Worm (Caenorhabditis elegans) whole organism, L3 larva: ENCODE data around the gene srt-27.

ENCODE experiments used
- ZK546.5 ChIP-seq: sonication (generic microtip); optimal IDR thresholded peaks from 2 replicates; lab custom pipeline; 2017; ENCODE audit warnings: missing biosample characterization, missing genetic modification characterization
- aly-2 ChIP-seq: fragments of 150-350 bp; optimal IDR thresholded peaks from 2 replicates; lab custom pipeline; 2014; ENCODE audit warnings: missing biosample characterization, missing genetic modification characterization
- ama-1 ChIP-seq: fragments of 150-350 bp; optimal IDR thresholded peaks from 2 replicates; lab custom pipeline; 2018
- ceh-16 ChIP-seq: sonication (generic microtip); optimal IDR thresholded peaks from 2 replicates; lab custom pipeline; 2017; ENCODE audit warnings: missing biosample characterization, missing genetic modification characterization
- ceh-28 ChIP-seq: fragments of 150-350 bp; optimal IDR thresholded peaks from 2 replicates; lab custom pipeline; 2014; ENCODE audit warnings: missing biosample characterization, missing genetic modification reagents, missing genetic modification characterization
- ceh-82 ChIP-seq: fragments of 150-350 bp; optimal IDR thresholded peaks from 2 replicates; lab custom pipeline; 2014; ENCODE audit warnings: missing biosample characterization, missing genetic modification characterization
- ceh-9 ChIP-seq: sonication (generic microtip); optimal IDR thresholded peaks from 2 replicates; lab custom pipeline; 2018; ENCODE audit warnings: missing biosample characterization, missing genetic modification characterization
- egl-27 ChIP-seq: sonication (generic microtip); optimal IDR thresholded peaks from 4 replicates; lab custom pipeline; 2017; ENCODE audit warnings: missing biosample characterization, missing genetic modification reagents, missing genetic modification characterization
- egl-5 ChIP-seq: fragments of 150-350 bp; optimal IDR thresholded peaks from 2 replicates; lab custom pipeline; 2017; ENCODE audit warnings: missing biosample characterization, missing genetic modification reagents, missing genetic modification characterization, inconsistent platforms
- elt-1 ChIP-seq: fragments of 150-350 bp; optimal IDR thresholded peaks from 2 replicates; lab custom pipeline; 2014; ENCODE audit warnings: missing biosample characterization, missing genetic modification characterization
- elt-2 ChIP-seq: sonication (generic microtip); optimal IDR thresholded peaks from 2 replicates; lab custom pipeline; 2016; ENCODE audit warnings: missing genetic modification reagents, mild to moderate bottlenecking, missing genetic modification characterization, missing compliant biosample characterization
- elt-3 ChIP-seq, 3 experiments: fragments of 150-350 bp in 1 of 3; sonication (generic microtip) in 2 of 3; optimal IDR thresholded peaks; 2 replicates in 2 of 3; 4 replicates in 1 of 3; lab custom pipeline; 2014 to 2017; ENCODE audit warnings: missing biosample characterization in 3 of 3, missing genetic modification characterization in 3 of 3
- eor-1 ChIP-seq, 2 experiments: fragments of 150-350 bp; optimal IDR thresholded peaks; 2 replicates each; lab custom pipeline; 2014 to 2018; ENCODE audit warnings: missing biosample characterization in 2 of 2, missing genetic modification characterization in 2 of 2
- fkh-2 ChIP-seq: fragments of 150-350 bp; optimal IDR thresholded peaks from 2 replicates; lab custom pipeline; 2014; ENCODE audit warnings: missing biosample characterization, missing genetic modification reagents, missing genetic modification characterization
- fos-1 ChIP-seq: fragments of 150-350 bp; optimal IDR thresholded peaks from 2 replicates; lab custom pipeline; 2014; ENCODE audit warnings: missing biosample characterization, missing genetic modification characterization
- hmg-11 ChIP-seq: sonication (generic microtip); optimal IDR thresholded peaks from 2 replicates; lab custom pipeline; 2016; ENCODE audit warnings: missing genetic modification characterization, missing compliant biosample characterization
- jun-1 ChIP-seq: fragments of 150-350 bp; optimal IDR thresholded peaks from 2 replicates; lab custom pipeline; 2014; ENCODE audit warnings: missing biosample characterization, missing genetic modification reagents, missing genetic modification characterization
- lin-15B ChIP-seq: fragments of 150-350 bp; optimal IDR thresholded peaks from 2 replicates; lab custom pipeline; 2014; ENCODE audit warnings: missing biosample characterization, missing genetic modification characterization
- lin-39 ChIP-seq: fragments of 150-350 bp; optimal IDR thresholded peaks from 2 replicates; lab custom pipeline; 2018; ENCODE audit warnings: missing biosample characterization, missing genetic modification reagents, missing genetic modification characterization
- lsy-12 ChIP-seq: sonication (generic microtip); optimal IDR thresholded peaks from 2 replicates; lab custom pipeline; 2016; ENCODE audit warnings: mild to moderate bottlenecking, missing genetic modification characterization, missing compliant biosample characterization
- mdl-1 ChIP-seq: fragments of 150-350 bp; optimal IDR thresholded peaks from 2 replicates; lab custom pipeline; 2014; ENCODE audit warnings: missing biosample characterization, missing genetic modification characterization
- mml-1 ChIP-seq: fragments of 150-350 bp; sonication (generic microtip); optimal IDR thresholded peaks from 3 replicates; lab custom pipeline; 2014; ENCODE audit warnings: missing biosample characterization, missing genetic modification characterization
- nfya-1 ChIP-seq: sonication (generic microtip); optimal IDR thresholded peaks from 2 replicates; lab custom pipeline; 2017; ENCODE audit warnings: missing genetic modification characterization, mild to moderate bottlenecking, missing compliant biosample characterization, antibody characterized with exemption, moderate library complexity; ENCODE audit not compliant: insufficient read depth
- nhr-11 ChIP-seq: fragments of 150-350 bp; optimal IDR thresholded peaks from 2 replicates; lab custom pipeline; 2014; ENCODE audit warnings: missing biosample characterization, missing genetic modification characterization
- nhr-23 ChIP-seq: fragments of 150-350 bp; optimal IDR thresholded peaks from 2 replicates; lab custom pipeline; 2014; ENCODE audit warnings: missing biosample characterization, missing genetic modification reagents, missing genetic modification characterization
- nhr-25 ChIP-seq: sonication (generic microtip); optimal IDR thresholded peaks from 2 replicates; lab custom pipeline; 2017; ENCODE audit warnings: missing biosample characterization, missing genetic modification characterization
- nhr-28 ChIP-seq: fragments of 150-350 bp; optimal IDR thresholded peaks from 2 replicates; lab custom pipeline; 2014; ENCODE audit warnings: missing biosample characterization, missing genetic modification characterization
- nhr-43 ChIP-seq: sonication (generic microtip); optimal IDR thresholded peaks from 2 replicates; lab custom pipeline; 2016; ENCODE audit warnings: mild to moderate bottlenecking, missing genetic modification characterization, missing compliant biosample characterization; ENCODE audit not compliant: poor library complexity, severe bottlenecking
- nhr-67 ChIP-seq: fragments of 150-350 bp; optimal IDR thresholded peaks from 2 replicates; lab custom pipeline; 2014; ENCODE audit warnings: missing biosample characterization, missing genetic modification characterization
- pha-4 ChIP-seq: fragments of 150-350 bp; optimal IDR thresholded peaks from 2 replicates; lab custom pipeline; 2014; ENCODE audit warnings: missing biosample characterization, missing genetic modification reagents, missing genetic modification characterization
- pqm-1 ChIP-seq: fragments of 150-350 bp; optimal IDR thresholded peaks from 2 replicates; lab custom pipeline; 2017; ENCODE audit warnings: missing biosample characterization, missing genetic modification characterization, inconsistent platforms
- sea-2 ChIP-seq: fragments of 150-350 bp; sonication (generic microtip); optimal IDR thresholded peaks from 4 replicates; lab custom pipeline; 2014; ENCODE audit warnings: missing biosample characterization, missing genetic modification reagents, missing genetic modification characterization
- snpc-4 ChIP-seq: fragments of 150-350 bp; optimal IDR thresholded peaks from 2 replicates; lab custom pipeline; 2014; ENCODE audit warnings: missing biosample characterization, missing genetic modification characterization
- unc-62 ChIP-seq: fragments of 150-350 bp; sonication (generic microtip); optimal IDR thresholded peaks from 4 replicates; lab custom pipeline; 2014; ENCODE audit warnings: missing biosample characterization, missing genetic modification reagents, missing genetic modification characterization
- zag-1 ChIP-seq: fragments of 150-350 bp; optimal IDR thresholded peaks from 2 replicates; lab custom pipeline; 2014; ENCODE audit warnings: missing biosample characterization, missing genetic modification characterization
- ztf-11 ChIP-seq: fragments of 150-350 bp; optimal IDR thresholded peaks from 2 replicates; lab custom pipeline; 2014; ENCODE audit warnings: missing biosample characterization, missing genetic modification characterization

Gene srt-27

DNA sequence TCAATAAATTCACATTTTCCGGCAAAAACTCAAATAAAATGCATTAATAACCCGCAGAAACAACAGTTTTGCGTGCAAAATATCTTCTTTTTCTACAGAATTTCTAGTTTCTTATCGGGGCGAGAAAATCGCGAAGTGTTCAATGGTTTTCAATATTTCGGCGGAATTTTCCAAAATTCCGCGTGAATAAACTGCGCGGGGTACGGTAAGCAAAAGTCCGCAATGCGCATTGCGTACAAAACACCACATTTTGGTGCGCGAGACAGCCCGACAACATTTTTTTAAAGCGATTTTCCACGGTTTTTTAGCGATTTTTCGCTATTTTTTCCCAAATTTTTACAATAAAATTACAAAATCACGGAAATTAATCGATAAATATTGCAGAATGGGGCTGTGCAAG, 26.3 kb downstream of the srt-27 start, which contains the start of gene Y45G12B.2:
TSS of gene Y45G12B.2 (plus strand) at position 383 of the 400 bp plus-strand sequence.
- TF ChIP-seq nhr-43 (tag; lab: Kevin White, UChicago) (no peak), lin-15B (tag; lab: Kevin White, UChicago) (peak; percentile 71), ceh-28 (tag; lab: Kevin White, UChicago) (peak; percentile 31), nfya-1 (tag; lab: Kevin White, UChicago) (peak; percentile 90), elt-2 (tag; lab: Kevin White, UChicago) (peak; percentile 47), nhr-23 (tag; lab: Kevin White, UChicago) (peak; percentile 58), nhr-25 (tag; lab: Kevin White, UChicago) (peak; percentile 38), jun-1 (peak; percentile 17), pqm-1 (tag; lab: Kevin White, UChicago) (peak; percentile 58), snpc-4 (tag; lab: Kevin White, UChicago) (peak; percentile 8), hmg-11 (tag; lab: Kevin White, UChicago) (peak; percentile 67), egl-27 (tag; lab: Kevin White, UChicago) (no peak), sea-2 (GFP tag; lab: Kevin White, UChicago) (peak; percentile 17), ceh-9 (tag; lab: Kevin White, UChicago) (no peak), pha-4 (tag; lab: Kevin White, UChicago) (peak; percentile 77)

DNA sequence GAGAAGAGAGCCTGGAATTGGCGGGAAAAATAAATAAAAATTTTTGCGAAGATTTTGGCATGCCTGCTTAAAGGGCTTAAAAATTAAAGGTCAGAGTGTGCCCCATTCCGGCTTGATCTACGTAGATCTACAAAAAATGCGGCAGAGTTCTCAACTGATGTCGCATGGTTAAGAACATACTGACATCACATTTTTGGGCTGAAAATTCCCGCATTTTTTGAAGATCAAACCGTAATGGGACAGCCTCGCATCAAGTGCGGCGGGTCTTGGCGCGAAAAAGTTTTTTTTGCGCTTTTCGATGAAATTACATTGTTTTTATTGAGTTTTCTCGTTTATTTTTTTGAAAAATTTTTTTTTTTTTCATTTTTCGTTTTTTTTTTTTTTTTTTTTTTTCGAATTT, 29.7 kb downstream of the srt-27 start:
- TF ChIP-seq unc-62 (no peak), eor-1 (tag; optimal IDR thresholded peaks at IDR 0.05; lab: Kevin White, UChicago) (no peak), mml-1 (no peak), fos-1 (no peak), elt-1 (no peak), elt-2 (tag; lab: Kevin White, UChicago) (no peak), lin-39 (tag; lab: Kevin White, UChicago) (no peak), nhr-11 (tag; lab: Kevin White, UChicago) (no peak)

DNA sequence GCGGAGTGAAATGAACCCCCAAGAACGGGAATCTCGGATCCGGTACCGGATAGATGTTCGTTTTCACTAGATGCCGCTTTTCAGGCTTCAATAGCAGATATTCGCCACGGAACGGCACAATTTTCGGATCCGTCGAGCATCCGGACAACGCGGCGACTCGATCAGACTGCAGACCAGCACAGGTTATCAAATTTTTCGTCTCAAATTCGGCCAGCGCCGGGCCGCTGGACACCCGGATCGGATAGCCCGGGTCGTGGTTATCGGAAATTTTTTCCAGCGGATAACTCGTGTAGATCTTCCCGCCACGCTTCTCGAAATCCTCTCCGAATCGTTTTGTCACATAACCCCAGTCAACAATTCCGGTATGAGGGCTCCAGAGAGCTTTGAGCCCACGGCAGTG, 30.2 kb downstream of the srt-27 start:
- TF ChIP-seq ceh-16 (tag; lab: Kevin White, UChicago) (no peak), nhr-28 (tag; lab: Kevin White, UChicago) (no peak), nhr-11 (tag; lab: Kevin White, UChicago) (no peak), nhr-67 (tag; lab: Kevin White, UChicago) (no peak), ZK546.5 (no peak), ztf-11 (tag; lab: Kevin White, UChicago) (no peak), fos-1 (no peak), egl-5 (tag; lab: Kevin White, UChicago) (no peak), eor-1 (tag; optimal IDR thresholded peaks at IDR 0.05; lab: Kevin White, UChicago) (no peak), mdl-1 (tag; lab: Kevin White, UChicago) (no peak), unc-62 (no peak), ama-1 (lab: Kevin White, UChicago) (no peak), lsy-12 (tag; lab: Kevin White, UChicago) (no peak), fkh-2 (no peak), nhr-25 (tag; lab: Kevin White, UChicago) (no peak), zag-1 (no peak), hmg-11 (tag; lab: Kevin White, UChicago) (no peak), ceh-82 (tag; lab: Kevin White, UChicago) (no peak)
- TF ChIP-seq, all 47 proteins: peak for 0

DNA sequence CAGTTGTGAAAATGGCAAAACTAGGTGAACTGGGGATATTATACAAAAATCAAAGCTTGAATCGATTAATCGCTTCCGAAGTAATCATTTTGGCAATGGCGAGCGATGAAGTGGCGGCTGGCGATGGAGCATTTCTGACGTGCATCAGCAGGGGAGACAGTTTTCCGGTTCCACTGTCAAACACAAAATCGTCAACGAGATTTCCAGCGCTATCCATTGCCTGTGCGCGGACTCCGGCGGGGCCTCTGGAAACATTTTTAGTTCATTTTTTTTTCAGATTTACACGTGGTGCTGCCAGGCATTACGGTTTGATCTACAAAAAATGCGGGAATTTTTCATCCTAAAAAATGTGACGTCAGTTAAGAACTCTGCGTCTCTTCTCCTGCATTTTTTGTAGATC, 32.1 kb downstream of the srt-27 start:
- TF ChIP-seq egl-27 (tag; lab: Kevin White, UChicago) (no peak), fkh-2 (no peak), aly-2 (tag; lab: Kevin White, UChicago) (no peak), mdl-1 (tag; lab: Kevin White, UChicago) (no peak), elt-3 (tag; optimal IDR thresholded peaks at IDR 0.05; lab: Kevin White, UChicago) (no peak), pqm-1 (tag; lab: Kevin White, UChicago) (no peak), ceh-9 (tag; lab: Kevin White, UChicago) (no peak)
